Worm (Caenorhabditis elegans) whole organism, L4/young adult: ENCODE data around the gene nspf-2.
"Not testable (repeated sequence)": the region's sequence is repeated elsewhere in the genome, so short reads cannot be mapped to it uniquely, and the experiment has no call there.

Experiments
- W03F9.2 ChIP-seq: fragments of 150-350 bp; optimal IDR thresholded peaks from 2 replicates; lab custom pipeline; 2014; ENCODE audit warnings: missing biosample characterization, missing genetic modification characterization
- dao-5 ChIP-seq: sonication (generic microtip); optimal IDR thresholded peaks from 2 replicates; lab custom pipeline; 2016; ENCODE audit warnings: missing genotype, missing genetic modification characterization, moderate library complexity, missing compliant biosample characterization
- him-1 ChIP-seq: sonication (generic microtip); optimal IDR thresholded peaks from 2 replicates; lab custom pipeline; 2016; ENCODE audit warnings: missing genotype, missing genetic modification reagents, missing genetic modification characterization, missing compliant biosample characterization

Gene nspf-2

ce11 chrII:2688616-2689015, at the start of gene nspf-2:
nspf-2 (plus strand) TSS chrII:2688916.
- TF ChIP-seq W03F9.2, dao-5, him-1 (tag; lab: Kevin White, UChicago): not testable (repeated sequence)

ce11 chrII:2639401-2640088, 49.2 kb upstream of the nspf-2 start, which contains the start of gene F22E5.8:
F22E5.8 (plus strand) TSS chrII:2640038.
- not testable (repeated sequence) for TF ChIP-seq dao-5, him-1, W03F9.2 (tag; lab: Kevin White, UChicago)

ce11 chrII:2640982-2641381, 47.7 kb upstream of the nspf-2 start, which contains the start of gene F22E5.23:
F22E5.23 (plus strand) TSS chrII:2641282.
- TF ChIP-seq him-1 (tag; lab: Kevin White, UChicago) (no peak), W03F9.2 (tag; lab: Kevin White, UChicago) (no peak), dao-5 (tag; lab: Kevin White, UChicago) (no peak)

ce11 chrII:2641777-2642176, 46.9 kb upstream of the nspf-2 start, which contains the start of gene F22E5.7:
F22E5.7 (plus strand) TSS chrII:2642077.
- TF ChIP-seq dao-5 (tag; lab: Kevin White, UChicago), result no peak
- no peak for TF ChIP-seq him-1 (tag; lab: Kevin White, UChicago)
- TF ChIP-seq W03F9.2 (tag; lab: Kevin White, UChicago), result no peak

DNA sequence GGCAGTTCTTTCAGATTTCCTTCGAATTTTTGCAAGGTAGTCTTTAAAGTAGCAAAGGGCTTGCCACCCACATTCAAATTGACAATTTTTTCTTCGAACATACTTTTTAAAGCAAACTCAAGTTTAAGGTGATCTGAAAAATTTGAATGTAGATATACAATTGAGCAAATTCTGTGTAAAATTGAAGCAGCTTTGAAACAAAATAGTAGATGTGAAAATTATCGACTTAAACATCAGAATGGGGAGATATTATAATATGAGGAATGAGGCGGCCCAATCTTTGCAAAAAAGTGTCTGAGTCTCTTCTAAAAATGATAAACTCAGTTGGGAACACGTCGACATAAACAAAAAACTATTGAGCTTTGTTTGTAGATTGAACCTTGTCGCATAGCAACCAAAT, 44.2 kb upstream of the nspf-2 start, which contains the start of gene F22E5.11:
TSS of gene F22E5.11 (minus strand) at position 101 of the 400 bp plus-strand sequence.
- TF ChIP-seq W03F9.2 (tag; lab: Kevin White, UChicago) (no peak), him-1 (tag; lab: Kevin White, UChicago) (no peak), dao-5 (tag; lab: Kevin White, UChicago) (no peak)

DNA sequence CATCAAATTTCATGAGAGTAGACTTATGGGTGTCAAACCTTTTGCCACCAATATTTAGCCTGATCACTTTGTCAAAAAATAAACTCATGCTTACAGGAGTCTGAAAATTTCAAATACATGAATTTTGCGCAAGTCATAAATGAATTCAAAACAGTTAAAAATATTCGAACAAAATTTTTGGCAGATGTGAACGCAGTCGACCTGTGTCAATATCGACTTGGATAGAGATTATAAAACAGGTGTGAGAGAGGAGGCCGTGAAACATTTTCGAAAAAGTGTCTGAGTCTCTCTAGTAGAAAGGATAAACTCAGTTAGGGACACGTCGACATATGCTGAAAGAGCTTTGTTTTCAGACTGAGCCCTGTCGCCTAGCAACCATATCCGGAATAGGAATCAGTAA, 42.0 kb upstream of the nspf-2 start, which contains the start of gene F22E5.12:
TSS of gene F22E5.12 (minus strand) at position 101 of the 400 bp plus-strand sequence.
- TF ChIP-seq W03F9.2, dao-5, him-1 (tag; lab: Kevin White, UChicago): not testable (repeated sequence)

ce11 chrII:2649015-2649414, 39.7 kb upstream of the nspf-2 start:
- TF ChIP-seq W03F9.2 (tag; lab: Kevin White, UChicago) (no peak), dao-5 (tag; lab: Kevin White, UChicago) (no peak), him-1 (tag; lab: Kevin White, UChicago) (no peak)

DNA sequence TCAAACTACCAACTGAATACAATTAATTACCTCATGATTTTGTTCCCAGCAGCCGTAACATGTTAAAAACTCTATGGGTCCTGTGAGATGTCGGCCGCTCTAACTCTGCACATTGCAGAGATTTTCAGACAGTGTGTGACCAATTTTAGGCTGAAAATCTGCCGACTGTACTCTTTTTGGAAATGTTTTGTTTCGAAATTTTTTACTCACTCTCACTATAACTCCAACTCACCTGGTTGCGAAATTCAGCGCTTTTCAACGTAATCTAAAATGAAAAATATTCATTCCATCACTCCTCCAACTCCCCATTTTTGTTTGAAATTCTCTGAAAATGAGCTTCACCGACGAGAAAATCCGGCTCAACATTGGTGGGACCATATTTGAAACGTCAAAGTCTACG, 39.2 kb upstream of the nspf-2 start, which contains the start of the genes F22E5.13 and F22E5.6:
TSS of gene F22E5.13 (minus strand) at position 101 of the 400 bp plus-strand sequence.
TSS of gene F22E5.6 (plus strand) at position 297 of the 400 bp plus-strand sequence.
- TF ChIP-seq dao-5 (tag; lab: Kevin White, UChicago) (no peak), W03F9.2 (tag; lab: Kevin White, UChicago) (no peak), him-1 (tag; lab: Kevin White, UChicago) (no peak)

DNA sequence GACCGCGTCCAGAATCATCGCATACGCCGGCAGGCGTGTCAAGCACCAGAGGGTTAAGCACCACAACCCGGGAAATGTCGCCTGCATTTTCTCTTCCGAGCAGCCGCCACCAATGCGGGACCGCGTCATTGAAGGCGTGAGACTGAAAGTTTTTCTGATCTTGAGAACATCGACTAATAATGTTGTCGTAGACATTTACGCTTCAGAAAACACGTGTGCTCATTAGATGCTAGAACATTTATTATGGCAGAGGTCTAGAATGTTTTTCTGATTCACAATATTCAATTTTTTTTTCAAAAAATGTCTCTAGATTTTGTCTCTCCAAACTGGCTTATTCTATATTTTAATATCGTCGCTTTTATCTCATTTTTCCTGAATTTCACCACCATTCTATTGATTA, 32.1 kb upstream of the nspf-2 start, which contains the start of gene sri-47:
TSS of gene sri-47 (plus strand) at position 301 of the 400 bp plus-strand sequence.
- TF ChIP-seq W03F9.2 (tag; lab: Kevin White, UChicago) (no peak), dao-5 (tag; lab: Kevin White, UChicago) (no peak), him-1 (tag; lab: Kevin White, UChicago) (no peak)

- TF ChIP-seq dao-5 (tag; lab: Kevin White, UChicago), result no peak
- TF ChIP-seq him-1 (tag; lab: Kevin White, UChicago), result no peak
- no peak for TF ChIP-seq W03F9.2 (tag; lab: Kevin White, UChicago)
Observed at ce11 chrII:2659364-2659763, 29.4 kb upstream of the nspf-2 start, which contains the start of gene gcy-21. gcy-21 (plus strand) TSS chrII:2659664.

- not testable (repeated sequence) for TF ChIP-seq dao-5, him-1, W03F9.2 (tag; lab: Kevin White, UChicago)
Observed at ce11 chrII:2665081-2665480, 23.6 kb upstream of the nspf-2 start, which contains the start of gene F22E5.2. F22E5.2 (plus strand) TSS chrII:2665381.

ce11 chrII:2665606-2666005, 23.1 kb upstream of the nspf-2 start, which contains the start of gene F22E5.22:
F22E5.22 (plus strand) TSS chrII:2665906.
- no peak for TF ChIP-seq him-1 (tag; lab: Kevin White, UChicago)
- no peak for TF ChIP-seq W03F9.2 (tag; lab: Kevin White, UChicago)
- no peak for TF ChIP-seq dao-5 (tag; lab: Kevin White, UChicago)

- TF ChIP-seq dao-5, W03F9.2, him-1 (tag; lab: Kevin White, UChicago): not testable (repeated sequence)
Observed at ce11 chrII:2672320-2672719, 16.4 kb upstream of the nspf-2 start, which contains the start of gene sri-57. sri-57 (minus strand) TSS chrII:2672420.
